Fruit fly (Drosophila melanogaster) Kc167 (cell line): ENCODE results near the gene Boh2.

Experiments
- insv ChIP-seq: fragments of >200 bp; optimal IDR thresholded peaks from 3 replicates; lab custom pipeline; 2018; ENCODE audit warnings: missing external identifiers
- psq ChIP-seq: fragments of >200 bp; optimal IDR thresholded peaks from 2 replicates; lab custom pipeline; 2017; ENCODE audit warnings: missing external identifiers
- ttk ChIP-seq: sonication (Bioruptor generic); optimal IDR thresholded peaks from 2 replicates; lab custom pipeline; 2017; ENCODE audit warnings: missing external identifiers

dm6 chr2L:11226035-11226434 lies 47.2 kb downstream of the Boh2 start:
- no peak for TF ChIP-seq psq (lab: Kevin White, UChicago)
- TF ChIP-seq ttk, result no peak
- TF ChIP-seq insv (lab: Kevin White, UChicago), result no peak
